Fruit fly (Drosophila melanogaster) whole organism, pupa: ENCODE data around the gene CG33310.

Experiments
- CG34367 ChIP-seq: fragments of 200-800 bp; sonication (Bioruptor generic); optimal IDR thresholded peaks from 2 replicates; lab custom pipeline; 2018; ENCODE audit warnings: missing biosample characterization, mild to moderate bottlenecking, missing genetic modification characterization
- D1 ChIP-seq: fragments of 200-800 bp; sonication (Bioruptor generic); optimal IDR thresholded peaks from 2 replicates; lab custom pipeline; 2018; ENCODE audit warnings: missing biosample characterization, mild to moderate bottlenecking, missing genetic modification characterization, moderate library complexity

DNA sequence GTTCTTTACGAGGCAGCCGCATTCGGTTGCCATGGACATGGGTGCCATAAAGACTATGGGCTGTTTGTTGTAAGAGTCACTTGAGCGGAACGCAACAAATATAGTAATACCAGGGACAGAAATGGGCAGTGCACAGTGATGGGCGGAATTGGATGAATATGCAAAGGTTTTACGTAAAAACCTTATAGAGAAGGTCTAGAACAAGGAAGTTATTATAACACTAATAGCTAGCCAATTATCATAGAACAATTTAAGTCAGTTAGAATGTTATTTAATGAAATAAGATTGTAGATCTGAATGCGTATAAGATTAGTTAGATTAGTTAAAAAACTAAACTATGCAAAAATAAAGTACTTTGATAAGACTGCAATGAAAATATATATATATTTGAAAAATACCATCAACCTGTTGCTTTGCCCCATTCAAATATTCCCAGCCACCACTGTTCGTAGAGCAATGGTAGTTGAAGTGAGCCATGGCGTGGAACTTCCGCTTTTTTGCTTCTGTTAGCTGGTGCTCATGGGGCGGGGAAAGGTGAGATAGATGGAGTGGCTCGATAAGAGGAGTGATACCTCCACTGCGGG is 26.2 kb downstream of the CG33310 start:
- TF ChIP-seq D1 (tag; lab: Kevin White, UChicago) (no peak), CG34367 (tag; lab: Kevin White, UChicago) (no peak)
